Fruit fly (Drosophila melanogaster) whole organism: ENCODE results near the gene Smug.

Source experiments
- Dll ChIP-seq: fragments of >200 bp; optimal IDR thresholded peaks from 2 replicates; lab custom pipeline; 2017
- usp ChIP-seq: fragments of >200 bp; optimal IDR thresholded peaks from 2 replicates; lab custom pipeline; 2017; ENCODE audit warnings: missing biosample characterization, missing genetic modification characterization, mixed read lengths

- TF ChIP-seq Dll (lab: Kevin White, UChicago): no peak
- no peak for TF ChIP-seq usp (GFP tag; lab: Kevin White, UChicago)
Measured at dm6 chr3R:17115668-17116067, 34.7 kb upstream of the Smug start.
